Worm (Caenorhabditis elegans) whole organism, L3 larva: Measurements from ENCODE around the gene nhr-249.

Source experiments
- R02D3.7 ChIP-seq: fragments of 150-350 bp; optimal IDR thresholded peaks from 2 replicates; lab custom pipeline; 2014; ENCODE audit warnings: missing biosample characterization, missing genetic modification characterization
- ZK546.5 ChIP-seq: sonication (generic microtip); optimal IDR thresholded peaks from 2 replicates; lab custom pipeline; 2017; ENCODE audit warnings: missing biosample characterization, missing genetic modification characterization
- aly-2 ChIP-seq: fragments of 150-350 bp; optimal IDR thresholded peaks from 2 replicates; lab custom pipeline; 2014; ENCODE audit warnings: missing biosample characterization, missing genetic modification characterization
- ama-1 ChIP-seq: fragments of 150-350 bp; optimal IDR thresholded peaks from 2 replicates; lab custom pipeline; 2018
- ceh-82 ChIP-seq: fragments of 150-350 bp; optimal IDR thresholded peaks from 2 replicates; lab custom pipeline; 2014; ENCODE audit warnings: missing biosample characterization, missing genetic modification characterization
- ceh-9 ChIP-seq: sonication (generic microtip); optimal IDR thresholded peaks from 2 replicates; lab custom pipeline; 2018; ENCODE audit warnings: missing biosample characterization, missing genetic modification characterization
- egl-27 ChIP-seq: sonication (generic microtip); optimal IDR thresholded peaks from 4 replicates; lab custom pipeline; 2017; ENCODE audit warnings: missing biosample characterization, missing genetic modification reagents, missing genetic modification characterization
- egl-5 ChIP-seq: fragments of 150-350 bp; optimal IDR thresholded peaks from 2 replicates; lab custom pipeline; 2017; ENCODE audit warnings: missing biosample characterization, missing genetic modification reagents, missing genetic modification characterization, inconsistent platforms
- elt-1 ChIP-seq: fragments of 150-350 bp; optimal IDR thresholded peaks from 2 replicates; lab custom pipeline; 2014; ENCODE audit warnings: missing biosample characterization, missing genetic modification characterization
- elt-3 ChIP-seq, 3 experiments: fragments of 150-350 bp in 1 of 3; sonication (generic microtip) in 2 of 3; optimal IDR thresholded peaks; 2 replicates in 2 of 3; 4 replicates in 1 of 3; lab custom pipeline; 2014 to 2017; ENCODE audit warnings: missing biosample characterization in 3 of 3, missing genetic modification characterization in 3 of 3
- fkh-2 ChIP-seq: fragments of 150-350 bp; optimal IDR thresholded peaks from 2 replicates; lab custom pipeline; 2014; ENCODE audit warnings: missing biosample characterization, missing genetic modification reagents, missing genetic modification characterization
- fos-1 ChIP-seq: fragments of 150-350 bp; optimal IDR thresholded peaks from 2 replicates; lab custom pipeline; 2014; ENCODE audit warnings: missing biosample characterization, missing genetic modification characterization
- hmg-11 ChIP-seq: sonication (generic microtip); optimal IDR thresholded peaks from 2 replicates; lab custom pipeline; 2016; ENCODE audit warnings: missing genetic modification characterization, missing compliant biosample characterization
- jun-1 ChIP-seq: fragments of 150-350 bp; optimal IDR thresholded peaks from 2 replicates; lab custom pipeline; 2014; ENCODE audit warnings: missing biosample characterization, missing genetic modification reagents, missing genetic modification characterization
- lin-39 ChIP-seq: fragments of 150-350 bp; optimal IDR thresholded peaks from 2 replicates; lab custom pipeline; 2018; ENCODE audit warnings: missing biosample characterization, missing genetic modification reagents, missing genetic modification characterization
- lsy-12 ChIP-seq: sonication (generic microtip); optimal IDR thresholded peaks from 2 replicates; lab custom pipeline; 2016; ENCODE audit warnings: mild to moderate bottlenecking, missing genetic modification characterization, missing compliant biosample characterization
- mdl-1 ChIP-seq: fragments of 150-350 bp; optimal IDR thresholded peaks from 2 replicates; lab custom pipeline; 2014; ENCODE audit warnings: missing biosample characterization, missing genetic modification characterization
- mml-1 ChIP-seq: fragments of 150-350 bp; sonication (generic microtip); optimal IDR thresholded peaks from 3 replicates; lab custom pipeline; 2014; ENCODE audit warnings: missing biosample characterization, missing genetic modification characterization
- nfya-1 ChIP-seq: sonication (generic microtip); optimal IDR thresholded peaks from 2 replicates; lab custom pipeline; 2017; ENCODE audit warnings: missing genetic modification characterization, mild to moderate bottlenecking, missing compliant biosample characterization, antibody characterized with exemption, moderate library complexity; ENCODE audit not compliant: insufficient read depth
- nhr-12 ChIP-seq: fragments of 150-350 bp; optimal IDR thresholded peaks from 2 replicates; lab custom pipeline; 2014; ENCODE audit warnings: missing biosample characterization, missing genetic modification characterization
- nhr-23 ChIP-seq: fragments of 150-350 bp; optimal IDR thresholded peaks from 2 replicates; lab custom pipeline; 2014; ENCODE audit warnings: missing biosample characterization, missing genetic modification reagents, missing genetic modification characterization
- nhr-237 ChIP-seq: fragments of 150-350 bp; optimal IDR thresholded peaks from 2 replicates; lab custom pipeline; 2014; ENCODE audit warnings: missing biosample characterization, missing genetic modification characterization
- nhr-28 ChIP-seq: fragments of 150-350 bp; optimal IDR thresholded peaks from 2 replicates; lab custom pipeline; 2014; ENCODE audit warnings: missing biosample characterization, missing genetic modification characterization
- nhr-43 ChIP-seq: sonication (generic microtip); optimal IDR thresholded peaks from 2 replicates; lab custom pipeline; 2016; ENCODE audit warnings: mild to moderate bottlenecking, missing genetic modification characterization, missing compliant biosample characterization; ENCODE audit not compliant: poor library complexity, severe bottlenecking
- nhr-67 ChIP-seq: fragments of 150-350 bp; optimal IDR thresholded peaks from 2 replicates; lab custom pipeline; 2014; ENCODE audit warnings: missing biosample characterization, missing genetic modification characterization
- nhr-76 ChIP-seq: fragments of 150-350 bp; sonication (generic microtip); optimal IDR thresholded peaks from 5 replicates; lab custom pipeline; 2014; ENCODE audit warnings: missing biosample characterization, missing genetic modification characterization
- nhr-77 ChIP-seq: fragments of 150-350 bp; optimal IDR thresholded peaks from 2 replicates; lab custom pipeline; 2014; ENCODE audit warnings: missing biosample characterization, missing genetic modification characterization
- pha-4 ChIP-seq: fragments of 150-350 bp; optimal IDR thresholded peaks from 2 replicates; lab custom pipeline; 2014; ENCODE audit warnings: missing biosample characterization, missing genetic modification reagents, missing genetic modification characterization
- pqm-1 ChIP-seq: fragments of 150-350 bp; optimal IDR thresholded peaks from 2 replicates; lab custom pipeline; 2017; ENCODE audit warnings: missing biosample characterization, missing genetic modification characterization, inconsistent platforms
- skn-1 ChIP-seq: fragments of 150-350 bp; optimal IDR thresholded peaks from 2 replicates; lab custom pipeline; 2014; ENCODE audit warnings: missing biosample characterization, missing genetic modification characterization
- snpc-4 ChIP-seq: fragments of 150-350 bp; optimal IDR thresholded peaks from 2 replicates; lab custom pipeline; 2014; ENCODE audit warnings: missing biosample characterization, missing genetic modification characterization
- tbx-2 ChIP-seq: sonication (generic microtip); optimal IDR thresholded peaks from 2 replicates; lab custom pipeline; 2016; ENCODE audit warnings: mild to moderate bottlenecking, missing genetic modification characterization, missing compliant biosample characterization
- unc-62 ChIP-seq: fragments of 150-350 bp; sonication (generic microtip); optimal IDR thresholded peaks from 4 replicates; lab custom pipeline; 2014; ENCODE audit warnings: missing biosample characterization, missing genetic modification reagents, missing genetic modification characterization
- ztf-4 ChIP-seq: fragments of 150-350 bp; optimal IDR thresholded peaks from 2 replicates; lab custom pipeline; 2014; ENCODE audit warnings: missing biosample characterization, missing genetic modification characterization

The nhr-249 gene

ce11 chrIV:6937548-6937947 is 34.8 kb downstream of the nhr-249 start, which contains the start of gene npr-12:
Gene npr-12 (minus strand): TSS chrIV:6937648.
- TF ChIP-seq nhr-12 (no peak), mml-1 (no peak), jun-1 (tag; lab: Kevin White, UChicago) (no peak), ZK546.5 (tag; lab: Kevin White, UChicago) (no peak), R02D3.7 (tag; lab: Kevin White, UChicago) (no peak), elt-1 (tag; lab: Kevin White, UChicago) (no peak), tbx-2 (no peak), egl-27 (tag; lab: Kevin White, UChicago) (no peak), pqm-1 (tag; lab: Kevin White, UChicago) (no peak), skn-1 (tag; lab: Kevin White, UChicago) (no peak)
- TF ChIP-seq, all 47 proteins: peak for 0

ce11 chrIV:6928417-6928816 is 43.9 kb downstream of the nhr-249 start, which contains the start of gene cest-6:
Gene cest-6 (minus strand): TSS chrIV:6928517.
- no peak for TF ChIP-seq mml-1
- no peak for TF ChIP-seq pqm-1 (tag; lab: Kevin White, UChicago)
- TF ChIP-seq tbx-2, result no peak
- no peak for TF ChIP-seq nfya-1
- no peak for TF ChIP-seq elt-3 (tag; optimal IDR thresholded peaks at IDR 0.05; lab: Kevin White, UChicago)
- no peak for TF ChIP-seq ceh-82 (tag; lab: Kevin White, UChicago)
- no peak for TF ChIP-seq aly-2 (tag; lab: Kevin White, UChicago)
- no peak for TF ChIP-seq ztf-4 (tag; lab: Kevin White, UChicago)
- no peak for TF ChIP-seq egl-27 (tag; lab: Kevin White, UChicago)
- no peak for TF ChIP-seq nhr-43 (tag; lab: Kevin White, UChicago)
- TF ChIP-seq pha-4 (tag; lab: Kevin White, UChicago), result no peak
- no peak for TF ChIP-seq fkh-2 (tag; lab: Kevin White, UChicago)
- no peak for TF ChIP-seq unc-62
- no peak for TF ChIP-seq nhr-28 (tag; lab: Kevin White, UChicago)
- TF ChIP-seq elt-1 (tag; lab: Kevin White, UChicago), result no peak
- no peak for TF ChIP-seq hmg-11 (tag; lab: Kevin White, UChicago)
- TF ChIP-seq mdl-1, result no peak
- TF ChIP-seq ama-1 (lab: Kevin White, UChicago), result no peak
- TF ChIP-seq egl-5 (tag; lab: Kevin White, UChicago), result no peak
- TF ChIP-seq, all 47 proteins: peak for 0

- TF ChIP-seq nhr-28 (tag; lab: Kevin White, UChicago) (no peak), ceh-9 (tag; lab: Kevin White, UChicago) (no peak), nhr-67 (tag; lab: Kevin White, UChicago) (no peak), elt-1 (tag; lab: Kevin White, UChicago) (peak; percentile 78), fos-1 (no peak)
Measured at ce11 chrIV:6925520-6925919, 46.8 kb downstream of the nhr-249 start.

ce11 chrIV:6923070-6923469 is 49.3 kb downstream of the nhr-249 start, which contains the start of gene T22D1.1:
Gene T22D1.1 (plus strand): TSS chrIV:6923370.
- TF ChIP-seq unc-62, result no peak
- TF ChIP-seq nhr-237 (tag; lab: Kevin White, UChicago), result no peak
- no peak for TF ChIP-seq jun-1 (tag; lab: Kevin White, UChicago)
- no peak for TF ChIP-seq snpc-4 (tag; lab: Kevin White, UChicago)
- no peak for TF ChIP-seq lin-39 (tag; lab: Kevin White, UChicago)
- no peak for TF ChIP-seq nhr-76 (tag; lab: Kevin White, UChicago)
- no peak for TF ChIP-seq nfya-1
- no peak for TF ChIP-seq fos-1
- no peak for TF ChIP-seq elt-1 (tag; lab: Kevin White, UChicago)
- TF ChIP-seq nhr-23 (tag; lab: Kevin White, UChicago), result no peak
- TF ChIP-seq ama-1 (lab: Kevin White, UChicago), result no peak
- no peak for TF ChIP-seq skn-1 (tag; lab: Kevin White, UChicago)
- no peak for TF ChIP-seq nhr-77
- no peak for TF ChIP-seq lsy-12 (tag; lab: Kevin White, UChicago)
- TF ChIP-seq pqm-1 (tag; lab: Kevin White, UChicago), result no peak
- no peak for TF ChIP-seq ceh-9 (tag; lab: Kevin White, UChicago)
